Fruit fly (Drosophila melanogaster) whole organism, larva: ENCODE measurements around the gene toe.

ENCODE experiments used
- noc ChIP-seq: fragments of 200-800 bp; sonication (Bioruptor generic); optimal IDR thresholded peaks from 3 replicates; lab custom pipeline; 2019; ENCODE audit warnings: missing biosample characterization, mild to moderate bottlenecking, missing genetic modification characterization, moderate library complexity

toe gene

DNA sequence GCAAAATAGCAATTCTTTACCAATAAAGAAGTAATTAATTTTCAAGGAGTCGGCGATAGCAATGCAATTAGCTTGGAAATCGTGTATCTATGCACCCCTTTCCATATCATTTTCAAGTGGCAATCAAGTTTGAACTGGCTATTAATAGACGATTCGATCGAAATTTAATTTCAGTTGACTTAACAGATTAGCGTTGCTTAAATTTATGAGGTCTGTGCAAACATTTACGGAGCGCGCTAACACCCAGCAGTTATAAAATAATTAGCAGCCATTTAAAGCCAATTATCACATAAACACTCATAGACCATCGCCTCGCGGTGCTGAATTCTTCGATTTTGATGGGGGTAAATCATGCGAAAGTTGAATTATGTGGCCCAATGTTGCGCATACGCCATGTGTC is 39.7 kb downstream of the toe start:
- TF ChIP-seq noc (tag; lab: Kevin White, UChicago): no peak

DNA sequence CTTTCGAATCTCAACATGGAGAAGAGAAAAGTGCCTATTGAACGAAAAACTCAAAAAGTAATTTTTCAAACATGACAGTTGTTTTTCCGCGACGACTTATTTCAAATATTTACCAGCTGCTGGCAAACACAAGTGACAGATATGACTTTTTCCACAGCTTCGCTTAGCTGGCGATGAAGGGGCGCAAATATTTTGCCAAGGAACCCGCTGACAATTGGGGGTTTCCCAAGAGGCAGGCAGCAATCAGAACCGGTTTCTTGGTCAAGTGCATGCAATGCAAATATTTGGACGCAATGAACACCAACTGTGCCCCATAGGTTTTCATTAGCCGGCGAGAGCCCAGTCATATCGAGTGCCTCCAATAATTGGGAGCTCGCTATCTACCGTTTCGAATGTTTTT is 40.4 kb downstream of the toe start:
- no peak for TF ChIP-seq noc (tag; lab: Kevin White, UChicago)

DNA sequence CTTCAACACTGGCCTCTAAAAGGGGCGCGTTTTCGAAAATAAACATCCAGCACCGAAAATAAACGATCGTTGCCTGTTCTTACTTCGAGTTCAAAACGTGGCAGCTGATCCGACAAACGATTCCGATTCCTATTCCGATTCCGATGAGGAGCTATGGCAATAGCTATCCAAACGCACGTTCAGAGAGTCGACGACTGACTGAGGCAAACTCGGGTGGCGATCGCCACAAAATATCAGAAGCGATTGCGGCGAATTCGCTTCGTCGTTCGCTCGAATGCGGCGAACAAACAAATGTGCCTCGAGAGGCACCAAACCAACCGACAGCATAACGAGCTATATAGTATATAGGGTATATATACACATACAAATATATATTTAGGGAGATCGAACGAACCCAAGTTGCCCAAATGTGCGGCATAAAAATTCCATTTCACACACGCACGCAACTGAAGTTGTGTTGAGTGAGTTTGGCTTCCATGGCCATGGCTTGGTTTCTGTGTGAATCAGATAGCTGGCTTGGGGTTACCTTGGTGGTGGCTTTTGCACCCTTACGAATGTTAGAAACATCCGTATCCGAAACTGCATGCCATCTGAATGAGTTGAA is 41.1 kb downstream of the toe start, which contains the start of gene Ncc69:
Gene Ncc69 (minus strand): TSS at position 205 of the 604 bp plus-strand sequence.
- TF ChIP-seq noc (tag; lab: Kevin White, UChicago): no peak

DNA sequence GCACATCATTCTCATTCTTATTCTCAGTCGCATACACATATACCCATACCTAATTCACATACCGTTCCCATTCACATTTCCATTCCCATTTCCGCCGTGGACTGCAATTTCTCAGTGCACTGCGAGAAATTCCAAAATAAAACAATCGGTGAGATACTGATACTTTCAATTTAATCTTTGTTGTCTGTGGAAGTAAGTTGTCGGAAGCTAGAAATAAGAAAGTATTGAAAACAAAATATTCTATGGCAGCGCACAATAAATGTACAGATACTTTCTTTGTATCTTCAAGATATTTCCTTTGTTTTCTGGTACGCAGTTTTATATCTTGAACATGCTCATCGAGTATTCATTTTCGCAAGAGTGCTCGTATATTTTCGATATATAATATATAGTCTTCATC is 44.6 kb downstream of the toe start:
- TF ChIP-seq noc (tag; lab: Kevin White, UChicago): no peak

DNA sequence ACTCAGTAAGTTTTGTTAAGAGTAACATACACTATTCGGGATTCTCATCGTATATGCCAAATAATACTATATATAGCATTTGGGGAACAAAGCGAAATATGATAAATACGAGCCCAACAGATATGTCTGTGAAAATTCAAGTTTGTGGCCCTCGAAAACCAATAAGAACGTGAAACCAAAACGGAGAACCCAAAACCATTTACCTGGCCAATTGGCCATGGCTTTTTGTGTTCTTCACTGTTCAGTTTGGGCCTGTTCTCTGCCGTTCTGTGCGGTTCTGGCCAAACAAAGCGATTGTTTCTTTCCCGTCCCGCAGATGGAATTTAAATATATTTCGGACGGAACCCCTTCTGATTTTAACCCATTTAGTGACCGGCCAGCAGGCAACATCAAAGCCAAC is 45.4 kb downstream of the toe start:
- TF ChIP-seq noc (tag; lab: Kevin White, UChicago): no peak

DNA sequence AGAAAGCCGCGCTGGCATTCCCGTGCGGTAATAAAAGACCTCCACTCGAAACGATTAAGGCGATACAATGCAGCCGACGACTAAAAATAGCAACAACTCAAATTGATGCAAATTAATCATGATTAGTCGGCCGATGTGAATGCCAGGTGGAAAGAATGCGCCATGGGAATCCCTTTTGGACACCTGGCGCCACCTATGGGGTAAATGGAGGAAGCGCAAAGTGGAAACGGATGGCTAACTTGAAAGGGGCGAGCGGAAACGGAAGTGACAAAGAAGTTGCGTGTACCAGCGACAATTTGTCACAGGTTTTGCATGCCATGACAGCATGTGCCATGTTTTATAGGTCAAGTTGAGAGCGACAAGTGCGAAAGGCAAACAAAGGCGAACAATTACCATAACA is 51.9 kb downstream of the toe start:
- no peak for TF ChIP-seq noc (tag; lab: Kevin White, UChicago)

DNA sequence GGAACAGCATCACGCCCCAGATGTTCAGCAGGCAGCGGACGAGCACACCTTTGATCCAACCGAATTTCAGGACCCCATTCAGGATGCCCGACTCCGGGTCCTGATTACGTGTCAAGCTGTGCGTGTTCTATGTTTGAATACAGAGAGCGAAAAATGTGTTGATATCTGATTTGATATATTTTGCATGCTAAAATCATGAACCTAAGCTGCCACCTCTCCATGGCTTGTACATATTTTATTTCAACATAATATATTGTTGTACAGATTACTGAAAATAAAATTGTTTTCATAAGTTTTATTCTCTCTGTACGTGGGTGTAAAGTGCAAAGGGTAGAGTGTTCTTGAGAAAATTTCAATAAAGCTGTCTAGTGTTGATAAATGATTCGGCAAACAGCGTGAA is 58.0 kb downstream of the toe start:
- TF ChIP-seq noc (tag; lab: Kevin White, UChicago): no peak
